Worm (Caenorhabditis elegans) whole organism, L2 larva: ENCODE results near the gene ZK666.1.

ENCODE experiments used
- C34F6.9 ChIP-seq: fragments of 150-350 bp; optimal IDR thresholded peaks from 2 replicates; lab custom pipeline; 2014; ENCODE audit warnings: missing biosample characterization, missing genetic modification characterization
- F13H6.1 ChIP-seq: sonication (generic microtip); optimal IDR thresholded peaks from 2 replicates; lab custom pipeline; 2016; ENCODE audit warnings: missing genetic modification characterization, missing compliant biosample characterization
- R02D3.7 ChIP-seq: fragments of 150-350 bp; optimal IDR thresholded peaks from 2 replicates; lab custom pipeline; 2014; ENCODE audit warnings: missing biosample characterization, missing genetic modification characterization
- Y55F3AM.14 ChIP-seq: fragments of 200-800 bp; sonication (Bioruptor generic); optimal IDR thresholded peaks from 2 replicates; lab custom pipeline; 2018; ENCODE audit warnings: mild to moderate bottlenecking, missing genetic modification characterization, missing compliant biosample characterization
- ZK546.5 ChIP-seq: sonication (generic microtip); optimal IDR thresholded peaks from 2 replicates; lab custom pipeline; 2017; ENCODE audit warnings: missing biosample characterization, missing genetic modification characterization
- alr-1 ChIP-seq: fragments of 150-350 bp; optimal IDR thresholded peaks from 2 replicates; lab custom pipeline; 2014; ENCODE audit warnings: missing biosample characterization, missing genetic modification characterization
- aly-2 ChIP-seq: fragments of 150-350 bp; optimal IDR thresholded peaks from 2 replicates; lab custom pipeline; 2014; ENCODE audit warnings: missing biosample characterization, missing genetic modification characterization
- ama-1 ChIP-seq: fragments of 150-350 bp; optimal IDR thresholded peaks from 2 replicates; lab custom pipeline; 2018; ENCODE audit warnings: inconsistent platforms
- blmp-1 ChIP-seq: sonication (generic microtip); optimal IDR thresholded peaks from 2 replicates; lab custom pipeline; 2017; ENCODE audit warnings: missing genetic modification characterization, mild to moderate bottlenecking, missing compliant biosample characterization, antibody characterized with exemption, moderate library complexity; ENCODE audit not compliant: insufficient read depth
- ceh-16 ChIP-seq: fragments of 150-350 bp; optimal IDR thresholded peaks from 2 replicates; lab custom pipeline; 2014; ENCODE audit warnings: missing biosample characterization, missing genetic modification characterization
- ceh-82 ChIP-seq: fragments of 150-350 bp; optimal IDR thresholded peaks from 2 replicates; lab custom pipeline; 2014; ENCODE audit warnings: missing biosample characterization, missing genetic modification characterization
- crh-2 ChIP-seq: sonication (generic microtip); optimal IDR thresholded peaks from 2 replicates; lab custom pipeline; 2017; ENCODE audit warnings: missing biosample characterization, missing genetic modification characterization
- dmd-4 ChIP-seq: sonication (generic microtip); optimal IDR thresholded peaks from 2 replicates; lab custom pipeline; 2017; ENCODE audit warnings: missing biosample characterization, missing genetic modification characterization
- egl-27 ChIP-seq: sonication (generic microtip); optimal IDR thresholded peaks from 3 replicates; lab custom pipeline; 2017; ENCODE audit warnings: missing biosample characterization, missing genetic modification reagents, missing genetic modification characterization
- elt-1 ChIP-seq: fragments of 150-350 bp; optimal IDR thresholded peaks from 2 replicates; lab custom pipeline; 2014; ENCODE audit warnings: missing biosample characterization, missing genetic modification characterization
- elt-3 ChIP-seq: sonication (generic microtip); optimal IDR thresholded peaks from 2 replicates; lab custom pipeline; 2017; ENCODE audit warnings: missing biosample characterization, missing genetic modification characterization
- fos-1 ChIP-seq: fragments of 150-350 bp; optimal IDR thresholded peaks from 2 replicates; lab custom pipeline; 2014; ENCODE audit warnings: missing biosample characterization, missing genetic modification characterization
- gmeb-1 ChIP-seq: fragments of 150-350 bp; optimal IDR thresholded peaks from 2 replicates; lab custom pipeline; 2014; ENCODE audit warnings: missing biosample characterization, missing genetic modification characterization
- lin-11 ChIP-seq: fragments of 150-350 bp; sonication (generic microtip); optimal IDR thresholded peaks from 2 replicates; lab custom pipeline; 2014; ENCODE audit warnings: missing biosample characterization, missing genetic modification characterization, inconsistent platforms, mixed read lengths
- lin-13 ChIP-seq: fragments of 150-350 bp; optimal IDR thresholded peaks from 2 replicates; lab custom pipeline; 2014; ENCODE audit warnings: missing biosample characterization, missing genetic modification reagents, missing genetic modification characterization
- lin-39 ChIP-seq: fragments of 150-350 bp; optimal IDR thresholded peaks from 2 replicates; lab custom pipeline; 2014; ENCODE audit warnings: missing biosample characterization, missing genetic modification reagents, missing genetic modification characterization
- lsy-2 ChIP-seq, 2 experiments: fragments of 150-350 bp in 1 of 2; sonication (generic microtip) in 1 of 2; optimal IDR thresholded peaks; 2 replicates each; lab custom pipeline; 2014 to 2017; ENCODE audit warnings: missing biosample characterization in 2 of 2, missing genetic modification characterization in 2 of 2
- mab-5 ChIP-seq: fragments of 150-350 bp; optimal IDR thresholded peaks from 2 replicates; lab custom pipeline; 2014; ENCODE audit warnings: missing biosample characterization, missing genetic modification characterization
- mbf-1 ChIP-seq: sonication (generic microtip); optimal IDR thresholded peaks from 2 replicates; lab custom pipeline; 2017; ENCODE audit warnings: missing biosample characterization, missing genetic modification characterization
- mdl-1 ChIP-seq, 2 experiments: fragments of 150-350 bp in 1 of 2; sonication (generic microtip) in 1 of 2; optimal IDR thresholded peaks; 2 replicates each; lab custom pipeline; 2017; ENCODE audit warnings: missing biosample characterization in 2 of 2, missing genetic modification characterization in 2 of 2
- nhr-10 ChIP-seq: sonication (generic microtip); optimal IDR thresholded peaks from 2 replicates; lab custom pipeline; 2017; ENCODE audit warnings: missing biosample characterization, missing genetic modification characterization
- nhr-11 ChIP-seq: fragments of 150-350 bp; optimal IDR thresholded peaks from 2 replicates; lab custom pipeline; 2014; ENCODE audit warnings: missing biosample characterization, missing genetic modification characterization
- nhr-12 ChIP-seq: fragments of 150-350 bp; optimal IDR thresholded peaks from 2 replicates; lab custom pipeline; 2014; ENCODE audit warnings: missing biosample characterization, missing genetic modification characterization
- nhr-129 ChIP-seq: fragments of 150-350 bp; optimal IDR thresholded peaks from 2 replicates; lab custom pipeline; 2014; ENCODE audit warnings: missing biosample characterization, missing genetic modification characterization
- nhr-21 ChIP-seq: fragments of 150-350 bp; optimal IDR thresholded peaks from 2 replicates; lab custom pipeline; 2014; ENCODE audit warnings: missing biosample characterization, missing genetic modification characterization
- nhr-23 ChIP-seq: fragments of 150-350 bp; optimal IDR thresholded peaks from 2 replicates; lab custom pipeline; 2014; ENCODE audit warnings: missing biosample characterization, missing genetic modification reagents, missing genetic modification characterization
- nhr-237 ChIP-seq: fragments of 150-350 bp; optimal IDR thresholded peaks from 2 replicates; lab custom pipeline; 2014; ENCODE audit warnings: missing biosample characterization, missing genetic modification characterization
- nhr-25 ChIP-seq: fragments of 150-350 bp; sonication (generic microtip); optimal IDR thresholded peaks from 3 replicates; lab custom pipeline; 2014; ENCODE audit warnings: missing biosample characterization, missing genetic modification characterization
- nhr-6 ChIP-seq: fragments of 150-350 bp; optimal IDR thresholded peaks from 2 replicates; lab custom pipeline; 2014; ENCODE audit warnings: missing biosample characterization, missing genetic modification characterization
- nhr-77 ChIP-seq: fragments of 150-350 bp; optimal IDR thresholded peaks from 2 replicates; lab custom pipeline; 2014; ENCODE audit warnings: missing biosample characterization, missing genetic modification characterization
- peb-1 ChIP-seq: fragments of 150-350 bp; optimal IDR thresholded peaks from 2 replicates; lab custom pipeline; 2014; ENCODE audit warnings: missing biosample characterization, missing genetic modification characterization
- sem-4 ChIP-seq: fragments of 150-350 bp; optimal IDR thresholded peaks from 2 replicates; lab custom pipeline; 2014; ENCODE audit warnings: missing biosample characterization, missing genetic modification reagents, missing genetic modification characterization
- skn-1 ChIP-seq: sonication (generic microtip); optimal IDR thresholded peaks from 2 replicates; lab custom pipeline; 2017; ENCODE audit warnings: missing biosample characterization, missing genetic modification characterization
- sma-3 ChIP-seq: sonication (generic microtip); optimal IDR thresholded peaks from 2 replicates; lab custom pipeline; 2016; ENCODE audit warnings: missing genetic modification reagents, missing genetic modification characterization, missing compliant biosample characterization
- sma-9 ChIP-seq, 2 experiments: fragments of 150-350 bp in 1 of 2; sonication (generic microtip) in 1 of 2; optimal IDR thresholded peaks; 2 replicates each; lab custom pipeline; 2014 to 2016; ENCODE audit warnings: missing genetic modification characterization in 2 of 2, mild to moderate bottlenecking in 1 of 2, missing biosample characterization in 1 of 2, missing compliant biosample characterization in 1 of 2, missing genetic modification reagents in 1 of 2, moderate library complexity in 1 of 2
- snpc-4 ChIP-seq: fragments of 150-350 bp; optimal IDR thresholded peaks from 2 replicates; lab custom pipeline; 2014; ENCODE audit warnings: missing biosample characterization, missing genetic modification characterization
- unc-39 ChIP-seq: fragments of 150-350 bp; optimal IDR thresholded peaks from 2 replicates; lab custom pipeline; 2014; ENCODE audit warnings: missing biosample characterization, missing genetic modification characterization
- unc-55 ChIP-seq: fragments of 150-350 bp; sonication (generic microtip); optimal IDR thresholded peaks from 3 replicates; lab custom pipeline; 2014; ENCODE audit warnings: missing biosample characterization, missing genetic modification reagents, missing genetic modification characterization
- unc-62 ChIP-seq: fragments of 150-350 bp; optimal IDR thresholded peaks from 2 replicates; lab custom pipeline; 2014; ENCODE audit warnings: missing biosample characterization, missing genetic modification reagents, missing genetic modification characterization
- zag-1 ChIP-seq: fragments of 150-350 bp; optimal IDR thresholded peaks from 2 replicates; lab custom pipeline; 2014; ENCODE audit warnings: missing biosample characterization, missing genetic modification characterization
- ztf-1 ChIP-seq: fragments of 200-800 bp; sonication (Bioruptor generic); conservative IDR thresholded peaks from 2 replicates; pipeline ENCODE4 v1.3.6; 2022; ENCODE audit warnings: missing genetic modification characterization, missing compliant biosample characterization
- ztf-11 ChIP-seq: sonication (generic microtip); optimal IDR thresholded peaks from 2 replicates; lab custom pipeline; 2017; ENCODE audit warnings: missing biosample characterization, missing genetic modification characterization
- ztf-4 ChIP-seq: fragments of 150-350 bp; optimal IDR thresholded peaks from 2 replicates; lab custom pipeline; 2014; ENCODE audit warnings: missing biosample characterization, missing genetic modification characterization

The ZK666.1 gene

DNA sequence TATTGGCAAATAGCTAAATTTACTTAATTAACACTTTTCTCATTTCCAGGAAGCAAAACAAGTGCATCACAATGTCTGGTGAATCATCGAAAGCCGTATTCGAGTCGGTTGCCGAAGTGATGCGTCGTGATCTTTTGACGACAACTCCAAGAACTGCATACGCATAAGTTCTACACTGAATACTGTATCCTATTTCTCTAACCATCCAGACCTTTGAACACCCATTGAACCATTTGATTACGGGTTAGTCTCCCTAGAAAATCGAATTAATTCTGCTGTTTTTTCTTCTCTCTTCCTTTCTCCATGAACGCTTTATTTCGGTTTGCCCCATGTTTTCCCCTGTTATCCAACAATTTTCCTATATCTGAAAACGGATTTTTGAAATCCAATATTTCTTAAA is 21.4 kb downstream of the ZK666.1 start, which contains the start of gene lin-56:
Gene lin-56 (plus strand): TSS at position 301 of the 400 bp plus-strand sequence.
- TF ChIP-seq elt-1 (no peak), unc-62 (GFP tag; lab: Kevin White, UChicago) (no peak), sma-3 (GFP tag; lab: Kevin White, UChicago) (no peak), mbf-1 (no peak), lsy-2 (tag; optimal IDR thresholded peaks at IDR 0.05; lab: Kevin White, UChicago) (no peak), nhr-237 (tag; lab: Kevin White, UChicago) (no peak), nhr-21 (tag; lab: Kevin White, UChicago) (no peak), crh-2 (no peak), mdl-1 (tag; optimal IDR thresholded peaks at IDR 0.05; lab: Kevin White, UChicago) (no peak), nhr-23 (no peak), alr-1 (no peak), nhr-11 (tag; lab: Kevin White, UChicago) (no peak), C34F6.9 (no peak), F13H6.1 (tag; lab: Kevin White, UChicago) (no peak)

DNA sequence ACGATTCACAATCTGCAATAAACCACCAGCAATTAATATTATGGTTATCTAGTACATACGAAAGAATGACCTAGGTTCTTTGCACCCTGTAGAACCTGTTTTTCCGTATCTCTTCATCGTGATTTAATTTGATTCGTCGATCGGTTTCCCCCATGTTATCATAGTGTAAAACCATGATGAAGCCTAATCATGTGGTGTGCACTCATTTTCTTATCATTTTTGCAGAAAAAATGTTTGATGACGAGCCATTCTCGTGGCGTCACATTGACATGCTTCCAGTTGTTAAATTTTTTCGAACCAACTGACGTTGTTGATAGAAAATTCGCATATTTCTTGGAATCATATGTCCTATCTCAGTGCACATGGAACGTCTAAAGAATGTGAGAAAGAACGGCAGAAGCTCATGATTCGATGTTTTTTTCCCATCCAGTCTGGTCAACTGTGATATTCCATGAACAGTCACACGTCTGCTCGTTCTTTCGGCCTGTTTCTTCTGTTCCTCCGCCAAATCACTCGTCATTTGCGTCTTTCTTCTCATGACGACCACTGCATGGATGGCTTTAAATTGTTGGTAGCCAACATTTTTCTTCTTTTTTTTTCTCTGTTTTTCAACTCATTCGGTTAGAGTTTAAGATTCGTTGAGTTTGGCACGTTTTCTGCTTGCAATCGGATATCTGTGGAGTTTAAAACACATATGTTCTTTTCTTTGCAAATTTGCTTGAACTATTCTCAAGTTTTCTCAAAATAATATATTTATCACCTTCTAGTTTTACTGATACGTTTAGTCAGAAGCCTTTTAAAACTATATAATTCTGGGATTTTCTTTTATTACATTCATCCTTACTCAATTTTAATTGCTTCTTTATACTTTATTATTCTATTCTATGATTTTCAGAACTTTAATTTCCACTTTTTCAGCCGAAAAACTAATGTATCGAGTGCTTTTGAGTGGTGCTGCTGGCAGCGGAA is 23.5 kb downstream of the ZK666.1 start, which contains the start of gene ZK673.2:
Gene ZK673.2 (plus strand): TSS at position 919 of the 969 bp plus-strand sequence.
- TF ChIP-seq ztf-4 (no peak), nhr-129 (peak; percentile 56), snpc-4 (no peak), nhr-23 (no peak), peb-1 (tag; lab: Kevin White, UChicago) (no peak), unc-62 (GFP tag; lab: Kevin White, UChicago) (no peak), lin-13 (GFP tag; lab: Kevin White, UChicago) (no peak), zag-1 (tag; lab: Kevin White, UChicago) (no peak), nhr-21 (tag; lab: Kevin White, UChicago) (peak; percentile 83), unc-55 (GFP tag; lab: Kevin White, UChicago) (no peak), nhr-10 (tag; lab: Kevin White, UChicago) (no peak), ztf-1 (GFP tag; lab: Robert Waterston, UW) (no peak), dmd-4 (no peak), lin-11 (tag; lab: Kevin White, UChicago) (no peak), gmeb-1 (tag; lab: Kevin White, UChicago) (peak; percentile 71), nhr-6 (tag; lab: Kevin White, UChicago) (no peak), ZK546.5 (no peak), skn-1 (tag; lab: Kevin White, UChicago) (no peak), alr-1 (no peak), fos-1 (tag; lab: Kevin White, UChicago) (peak; percentile 85), mab-5 (tag; lab: Kevin White, UChicago) (no peak), elt-3 (tag; lab: Kevin White, UChicago) (no peak), nhr-12 (tag; lab: Kevin White, UChicago) (no peak), crh-2 (peak; percentile 60), mbf-1 (no peak), lin-39 (tag; lab: Kevin White, UChicago) (no peak), unc-39 (tag; lab: Kevin White, UChicago) (no peak), R02D3.7 (tag; lab: Kevin White, UChicago) (no peak), nhr-11 (tag; lab: Kevin White, UChicago) (no peak), sma-3 (GFP tag; lab: Kevin White, UChicago) (peak; percentile 62), mdl-1 (tag; optimal IDR thresholded peaks at IDR 0.05; lab: Kevin White, UChicago) (peak in 1 of 2 experiments; percentile 68), Y55F3AM.14 (GFP tag; lab: Kevin White, UChicago) (peak; percentile 55), elt-1 (no peak), ztf-11 (tag; lab: Kevin White, UChicago) (no peak), nhr-237 (tag; lab: Kevin White, UChicago) (no peak), nhr-77 (tag; lab: Kevin White, UChicago) (no peak), aly-2 (tag; lab: Kevin White, UChicago) (no peak), ceh-16 (tag; lab: Kevin White, UChicago) (no peak), C34F6.9 (peak; percentile 32), ceh-82 (no peak), nhr-25 (tag; lab: Kevin White, UChicago) (peak; percentile 88), sma-9 (GFP tag; optimal IDR thresholded peaks at IDR 0.05; lab: Kevin White, UChicago) (peak; percentile 79), sma-9 (tag; optimal IDR thresholded peaks at IDR 0.05; lab: Kevin White, UChicago) (no peak), egl-27 (tag; lab: Kevin White, UChicago) (no peak), blmp-1 (tag; lab: Kevin White, UChicago) (peak; percentile 45), ama-1 (lab: Kevin White, UChicago) (peak; percentile 6), F13H6.1 (tag; lab: Kevin White, UChicago) (peak; percentile 12), sem-4 (tag; lab: Kevin White, UChicago) (no peak), lsy-2 (tag; optimal IDR thresholded peaks at IDR 0.05; lab: Kevin White, UChicago) (peak in 1 of 2 experiments; percentile 32)
